Fruit fly (Drosophila melanogaster) whole organism: ENCODE results near the gene mRpS10.

Experiments used
- CG8478 ChIP-seq: fragments of >200 bp; optimal IDR thresholded peaks from 2 replicates; lab custom pipeline; 2018; ENCODE audit warnings: inconsistent platforms
- EcR ChIP-seq, 2 experiments: fragments of >200 bp; optimal IDR thresholded peaks; 2 replicates each; lab custom pipeline; 2017; ENCODE audit warnings: missing biosample characterization in 2 of 2, missing genetic modification characterization in 2 of 2, missing genetic modification reagents in 2 of 2
- pan ChIP-seq: fragments of >200 bp; optimal IDR thresholded peaks from 2 replicates; lab custom pipeline; 2017
- psq ChIP-seq: fragments of >200 bp; optimal IDR thresholded peaks from 2 replicates; lab custom pipeline; 2017
- usp ChIP-seq: fragments of >200 bp; optimal IDR thresholded peaks from 2 replicates; lab custom pipeline; 2017; ENCODE audit warnings: missing biosample characterization, missing genetic modification characterization, mixed read lengths

dm6 chr3R:15213362-15213989, 16.0 kb upstream of the mRpS10 start, which contains the start of the genes CG6654 and CG4210:
- no peak for TF ChIP-seq psq
- TF ChIP-seq pan (lab: Kevin White, UChicago) = no peak
- no peak for TF ChIP-seq EcR (GFP tag; optimal IDR thresholded peaks at IDR 0.05; lab: Kevin White, UChicago)
- TF ChIP-seq CG8478 = no peak
- TF ChIP-seq usp = no peak
